Worm (Caenorhabditis elegans) whole organism, mixed stage, embryonic: ENCODE results near the gene F18C5.10.

Experiments used
- bed-3 ChIP-seq: fragments of 200-800 bp; sonication (Bioruptor generic); optimal IDR thresholded peaks from 3 replicates; lab custom pipeline; 2018; ENCODE audit warnings: mild to moderate bottlenecking, missing genetic modification characterization, moderate library complexity, missing compliant biosample characterization
- blmp-1 ChIP-seq: fragments of 150-350 bp; optimal IDR thresholded peaks from 2 replicates; lab custom pipeline; 2014; ENCODE audit warnings: missing biosample characterization, missing genetic modification characterization
- ceh-39 ChIP-seq: fragments of 150-350 bp; optimal IDR thresholded peaks from 2 replicates; lab custom pipeline; 2014; ENCODE audit warnings: missing biosample characterization, missing genetic modification characterization
- ceh-43 ChIP-seq: fragments of 200-800 bp; sonication (Bioruptor generic); optimal IDR thresholded peaks from 2 replicates; lab custom pipeline; 2018; ENCODE audit warnings: mild to moderate bottlenecking, missing genetic modification characterization, moderate library complexity, missing compliant biosample characterization
- ceh-83 ChIP-seq: fragments of 200-800 bp; sonication (Bioruptor generic); optimal IDR thresholded peaks from 2 replicates; lab custom pipeline; 2018; ENCODE audit warnings: mild to moderate bottlenecking, missing genetic modification characterization, missing compliant biosample characterization
- ces-1 ChIP-seq: fragments of 150-350 bp; optimal IDR thresholded peaks from 2 replicates; lab custom pipeline; 2014; ENCODE audit warnings: missing biosample characterization, missing genetic modification reagents, missing genetic modification characterization
- cnd-1 ChIP-seq: fragments of 200-800 bp; sonication (Bioruptor generic); optimal IDR thresholded peaks from 2 replicates; lab custom pipeline; 2018; ENCODE audit warnings: mild to moderate bottlenecking, missing genetic modification characterization, missing compliant biosample characterization
- drap-1 ChIP-seq: fragments of 200-800 bp; sonication (Bioruptor generic); optimal IDR thresholded peaks from 3 replicates; lab custom pipeline; 2018; ENCODE audit warnings: mild to moderate bottlenecking, missing genetic modification characterization, missing compliant biosample characterization
- elt-3 ChIP-seq: fragments of 150-350 bp; optimal IDR thresholded peaks from 2 replicates; lab custom pipeline; 2014; ENCODE audit warnings: missing biosample characterization, missing genetic modification characterization
- ham-2 ChIP-seq: fragments of 200-800 bp; sonication (Bioruptor generic); optimal IDR thresholded peaks from 2 replicates; lab custom pipeline; 2018; ENCODE audit warnings: mild to moderate bottlenecking, missing genetic modification characterization, missing compliant biosample characterization
- hlh-1 ChIP-seq: fragments of 150-350 bp; optimal IDR thresholded peaks from 2 replicates; lab custom pipeline; 2014; ENCODE audit warnings: missing biosample characterization, missing genetic modification reagents, missing genetic modification characterization
- lin-13 ChIP-seq: fragments of 150-350 bp; optimal IDR thresholded peaks from 2 replicates; lab custom pipeline; 2014; ENCODE audit warnings: missing biosample characterization, missing genetic modification characterization
- lin-32 ChIP-seq: fragments of 200-800 bp; sonication (Bioruptor generic); optimal IDR thresholded peaks from 2 replicates; lab custom pipeline; 2018; ENCODE audit warnings: mild to moderate bottlenecking, missing genetic modification characterization, missing compliant biosample characterization
- lsy-2 ChIP-seq: fragments of 150-350 bp; optimal IDR thresholded peaks from 2 replicates; lab custom pipeline; 2014; ENCODE audit warnings: missing biosample characterization, missing genetic modification characterization
- mab-5 ChIP-seq: fragments of 150-350 bp; optimal IDR thresholded peaks from 2 replicates; lab custom pipeline; 2014; ENCODE audit warnings: missing biosample characterization, missing genetic modification characterization
- mep-1 ChIP-seq: fragments of 150-350 bp; optimal IDR thresholded peaks from 2 replicates; lab custom pipeline; 2017; ENCODE audit warnings: missing biosample characterization, missing genetic modification reagents, missing genetic modification characterization, inconsistent platforms
- mls-2 ChIP-seq: sonication (generic microtip); optimal IDR thresholded peaks from 2 replicates; lab custom pipeline; 2016; ENCODE audit warnings: mild to moderate bottlenecking, missing genetic modification characterization, moderate library complexity, missing compliant biosample characterization
- nhr-12 ChIP-seq: fragments of 150-350 bp; optimal IDR thresholded peaks from 2 replicates; lab custom pipeline; 2014; ENCODE audit warnings: missing biosample characterization, missing genetic modification characterization
- nhr-2 ChIP-seq: fragments of 150-350 bp; optimal IDR thresholded peaks from 2 replicates; lab custom pipeline; 2014; ENCODE audit warnings: missing biosample characterization, missing genetic modification characterization
- nhr-237 ChIP-seq: fragments of 150-350 bp; optimal IDR thresholded peaks from 2 replicates; lab custom pipeline; 2014; ENCODE audit warnings: missing biosample characterization, missing genetic modification characterization
- nhr-28 ChIP-seq: fragments of 150-350 bp; optimal IDR thresholded peaks from 2 replicates; lab custom pipeline; 2014; ENCODE audit warnings: missing biosample characterization, missing genetic modification characterization
- nhr-76 ChIP-seq: sonication (generic microtip); optimal IDR thresholded peaks from 2 replicates; lab custom pipeline; 2017; ENCODE audit warnings: missing biosample characterization, missing genetic modification characterization
- sem-2 ChIP-seq: fragments of 200-800 bp; sonication (Bioruptor generic); optimal IDR thresholded peaks from 2 replicates; lab custom pipeline; 2018; ENCODE audit warnings: mild to moderate bottlenecking, missing genetic modification characterization, missing compliant biosample characterization
- snpc-4 ChIP-seq: fragments of 150-350 bp; optimal IDR thresholded peaks from 2 replicates; lab custom pipeline; 2014; ENCODE audit warnings: missing biosample characterization, missing genetic modification characterization
- sptf-1 ChIP-seq: sonication (generic microtip); optimal IDR thresholded peaks from 2 replicates; lab custom pipeline; 2017; ENCODE audit warnings: mild to moderate bottlenecking, missing genetic modification characterization, moderate library complexity, missing compliant biosample characterization
- tbx-8 ChIP-seq: fragments of 200-800 bp; sonication (Bioruptor generic); optimal IDR thresholded peaks from 2 replicates; lab custom pipeline; 2018; ENCODE audit warnings: mild to moderate bottlenecking, missing genetic modification characterization, moderate library complexity, missing compliant biosample characterization
- unc-39 ChIP-seq: fragments of 150-350 bp; optimal IDR thresholded peaks from 2 replicates; lab custom pipeline; 2014; ENCODE audit warnings: missing biosample characterization, missing genetic modification characterization
- unc-62 ChIP-seq: fragments of 150-350 bp; optimal IDR thresholded peaks from 2 replicates; lab custom pipeline; 2014; ENCODE audit warnings: missing biosample characterization, missing genetic modification reagents, missing genetic modification characterization
- zip-8 ChIP-seq: fragments of 150-350 bp; optimal IDR thresholded peaks from 2 replicates; lab custom pipeline; 2014; ENCODE audit warnings: missing biosample characterization, missing genetic modification characterization
- ztf-11 ChIP-seq: fragments of 150-350 bp; optimal IDR thresholded peaks from 2 replicates; lab custom pipeline; 2014; ENCODE audit warnings: missing biosample characterization, missing genetic modification characterization

Gene F18C5.10

DNA sequence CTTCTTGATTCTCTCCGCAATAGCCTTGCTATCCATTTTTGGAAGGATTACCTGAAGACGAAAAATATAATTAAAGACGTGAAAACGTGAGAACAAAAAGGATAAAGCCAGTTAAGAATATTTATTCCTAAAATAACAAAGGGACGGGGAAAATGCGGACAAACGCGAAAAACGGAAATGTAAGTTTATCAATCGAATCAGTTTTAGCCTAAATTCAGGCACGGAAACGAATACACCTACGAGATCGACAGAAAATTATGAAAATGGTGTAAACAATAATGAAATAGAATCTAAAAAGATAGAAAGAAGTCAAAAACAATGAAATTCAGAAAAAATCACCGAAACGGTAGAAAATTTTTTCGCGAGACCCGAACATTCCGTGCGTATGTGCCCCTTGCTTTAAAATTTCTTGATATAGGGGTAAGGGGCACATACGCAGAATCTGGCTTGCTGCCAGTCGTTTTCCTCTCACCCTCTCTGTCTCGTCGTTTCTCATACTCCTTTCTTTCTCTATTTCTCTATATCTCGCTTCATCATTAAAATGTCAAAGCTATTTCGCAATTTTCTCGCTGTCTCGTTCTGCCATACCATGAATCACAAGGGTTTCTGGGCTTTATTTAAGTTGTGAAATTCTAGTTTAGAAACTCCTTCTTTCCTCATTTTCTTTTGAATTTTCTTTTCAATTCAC is 27.5 kb upstream of the F18C5.10 start, which contains the start of gene icd-1 (continued):
- peak; percentile 88 for TF ChIP-seq lin-13
- no peak for TF ChIP-seq snpc-4 (tag; lab: Kevin White, UChicago)

ce11 chrII:6587264-6587870 is 26.1 kb upstream of the F18C5.10 start, which contains the start of gene C56C10.7:
Gene C56C10.7, minus strand, starts transcription at chrII:6587575.
- TF ChIP-seq ztf-11 (tag; lab: Kevin White, UChicago) (no peak), sptf-1 (tag; lab: Kevin White, UChicago) (no peak), tbx-8 (GFP tag; lab: Kevin White, UChicago) (no peak), nhr-12 (no peak), ham-2 (no peak), ceh-39 (tag; lab: Kevin White, UChicago) (no peak), hlh-1 (tag; lab: Kevin White, UChicago) (no peak)

DNA sequence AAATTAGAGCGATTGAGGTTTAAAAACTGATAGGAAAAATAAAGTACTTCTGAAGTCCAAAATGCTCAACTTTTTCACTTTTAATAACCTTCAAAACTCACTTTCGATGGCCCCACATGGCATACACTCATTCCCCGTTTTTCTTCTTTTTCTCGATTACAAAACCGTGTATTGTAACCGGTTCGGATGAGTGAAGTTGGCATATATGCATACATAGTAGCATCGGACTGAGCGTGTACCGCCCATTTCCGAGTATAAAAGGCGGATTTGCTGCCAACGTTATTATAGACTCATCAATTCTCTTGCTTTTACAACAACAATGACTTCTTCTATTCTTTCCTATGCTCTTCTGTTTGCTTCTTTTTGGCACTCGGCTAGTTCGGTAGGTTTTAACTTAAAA is 21.5 kb upstream of the F18C5.10 start, which contains the start of gene C56C10.4:
TSS of gene C56C10.4 (plus strand) at position 301 of the 400 bp plus-strand sequence.
- TF ChIP-seq ham-2 = no peak

- TF ChIP-seq tbx-8 (GFP tag; lab: Kevin White, UChicago) (no peak), ces-1 (GFP tag; lab: Kevin White, UChicago) (no peak), snpc-4 (tag; lab: Kevin White, UChicago) (no peak), ham-2 (no peak), unc-39 (tag; lab: Kevin White, UChicago) (no peak), lin-32 (GFP tag; lab: Kevin White, UChicago) (no peak), nhr-28 (tag; lab: Kevin White, UChicago) (no peak), mep-1 (no peak), cnd-1 (tag; lab: Kevin White, UChicago) (no peak), sem-2 (GFP tag; lab: Kevin White, UChicago) (no peak), mls-2 (no peak), nhr-237 (no peak), ceh-39 (tag; lab: Kevin White, UChicago) (no peak), drap-1 (GFP tag; lab: Kevin White, UChicago) (no peak)
- TF ChIP-seq, all 35 proteins: peak for 0
These were observed 20.0 kb upstream of the F18C5.10 start, which contains the start of gene C56C10.6 for ce11 chrII:6581236-6581635. Gene C56C10.6, minus strand, starts transcription at chrII:6581336.

DNA sequence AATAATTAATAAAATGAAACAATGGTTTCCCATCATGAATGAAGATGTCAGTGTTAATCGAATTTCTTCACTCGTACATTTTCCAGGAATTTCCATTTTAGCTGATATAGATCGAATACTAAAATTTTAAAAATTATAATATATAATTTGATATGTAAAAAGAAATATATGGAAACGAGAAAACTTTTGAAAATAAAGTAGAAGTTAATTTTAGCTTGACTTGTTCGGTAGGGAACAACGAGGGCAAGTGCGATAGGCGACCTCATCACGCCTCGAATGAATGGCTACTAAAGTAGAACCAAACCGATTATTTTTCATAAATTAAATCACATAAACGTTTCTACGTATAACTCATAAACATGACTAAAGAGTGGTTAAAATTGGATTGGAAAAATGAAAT is 17.1 kb upstream of the F18C5.10 start, which contains the start of gene sra-31:
TSS of gene sra-31 (minus strand) at position 101 of the 400 bp plus-strand sequence.
- TF ChIP-seq nhr-76 = no peak
- TF ChIP-seq lsy-2 = no peak
- no peak for TF ChIP-seq snpc-4 (tag; lab: Kevin White, UChicago)
- no peak for TF ChIP-seq unc-62 (GFP tag; lab: Kevin White, UChicago)

DNA sequence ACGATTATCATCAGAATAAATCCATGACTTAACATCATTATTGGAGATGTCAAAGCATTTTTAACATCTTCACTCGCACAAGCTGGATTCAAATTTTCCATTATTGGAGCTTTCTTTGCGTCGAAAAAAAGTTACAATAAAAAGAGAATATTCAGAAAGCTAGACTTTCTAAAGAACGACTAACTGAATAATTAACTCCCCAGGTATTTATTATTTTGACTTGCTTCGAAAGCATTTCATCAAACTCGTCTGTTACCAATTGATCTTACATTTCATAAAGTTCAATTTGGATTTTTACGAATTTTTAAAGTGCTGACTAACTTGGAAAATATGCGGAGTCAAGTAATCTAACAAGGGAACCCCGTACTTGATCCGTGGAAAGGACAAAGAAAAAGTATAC is 14.4 kb upstream of the F18C5.10 start, which contains the start of gene sra-29:
TSS of gene sra-29 (minus strand) at position 101 of the 400 bp plus-strand sequence.
- TF ChIP-seq ztf-11 (tag; lab: Kevin White, UChicago) (no peak), mab-5 (tag; lab: Kevin White, UChicago) (no peak), unc-62 (GFP tag; lab: Kevin White, UChicago) (no peak), nhr-237 (no peak), zip-8 (tag; lab: Kevin White, UChicago) (no peak), tbx-8 (GFP tag; lab: Kevin White, UChicago) (no peak), lsy-2 (no peak), mls-2 (no peak), sptf-1 (tag; lab: Kevin White, UChicago) (no peak), ceh-39 (tag; lab: Kevin White, UChicago) (no peak), ceh-83 (GFP tag; lab: Kevin White, UChicago) (no peak), ceh-43 (no peak), elt-3 (no peak)

- TF ChIP-seq blmp-1 (tag; lab: Kevin White, UChicago) (no peak), mls-2 (no peak), snpc-4 (tag; lab: Kevin White, UChicago) (no peak), bed-3 (GFP tag; lab: Kevin White, UChicago) (no peak), nhr-28 (tag; lab: Kevin White, UChicago) (no peak), lin-32 (GFP tag; lab: Kevin White, UChicago) (no peak), nhr-2 (tag; lab: Kevin White, UChicago) (no peak), cnd-1 (tag; lab: Kevin White, UChicago) (no peak)
These were observed 12.4 kb upstream of the F18C5.10 start, which contains the start of gene sra-28 for ce11 chrII:6573677-6574076. Gene sra-28, minus strand, starts transcription at chrII:6573777.
